Worm (Caenorhabditis elegans): ENCODE results near the gene kmo-1.

ce11 chrV:12068437-12068836 is 1.9 kb downstream of the kmo-1 start, which contains the start of gene kmo-2:
- TF ChIP-seq ceh-43 (GFP tag; optimal IDR thresholded peaks at IDR 0.05) (no peak), snpc-4 (tag; optimal IDR thresholded peaks at IDR 0.05) (no peak), blmp-1 (tag; optimal IDR thresholded peaks at IDR 0.05) (no peak), unc-62 (GFP tag; optimal IDR thresholded peaks at IDR 0.05) (no peak)

All from whole organism, mixed stage, embryonic.